Worm (Caenorhabditis elegans) whole organism, L3 larva: ENCODE results near the gene F16G10.1.
A peak's percentile ranks its signal among the peaks of the same experiment; 100 is the strongest.

Experiments used
- aly-2 ChIP-seq: fragments of 150-350 bp; optimal IDR thresholded peaks from 2 replicates; lab custom pipeline; 2014; ENCODE audit warnings: missing biosample characterization, missing genetic modification characterization
- ama-1 ChIP-seq: fragments of 150-350 bp; optimal IDR thresholded peaks from 2 replicates; lab custom pipeline; 2018
- ceh-82 ChIP-seq: fragments of 150-350 bp; optimal IDR thresholded peaks from 2 replicates; lab custom pipeline; 2014; ENCODE audit warnings: missing biosample characterization, missing genetic modification characterization
- ceh-9 ChIP-seq: sonication (generic microtip); optimal IDR thresholded peaks from 2 replicates; lab custom pipeline; 2018; ENCODE audit warnings: missing biosample characterization, missing genetic modification characterization
- daf-12 ChIP-seq: fragments of 150-350 bp; optimal IDR thresholded peaks from 2 replicates; lab custom pipeline; 2014; ENCODE audit warnings: missing biosample characterization, missing genetic modification reagents, missing genetic modification characterization
- egl-27 ChIP-seq: sonication (generic microtip); optimal IDR thresholded peaks from 4 replicates; lab custom pipeline; 2017; ENCODE audit warnings: missing biosample characterization, missing genetic modification reagents, missing genetic modification characterization
- elt-1 ChIP-seq: fragments of 150-350 bp; optimal IDR thresholded peaks from 2 replicates; lab custom pipeline; 2014; ENCODE audit warnings: missing biosample characterization, missing genetic modification characterization
- elt-2 ChIP-seq: sonication (generic microtip); optimal IDR thresholded peaks from 2 replicates; lab custom pipeline; 2016; ENCODE audit warnings: missing genetic modification reagents, mild to moderate bottlenecking, missing genetic modification characterization, missing compliant biosample characterization
- elt-3 ChIP-seq, 3 experiments: fragments of 150-350 bp in 1 of 3; sonication (generic microtip) in 2 of 3; optimal IDR thresholded peaks; 2 replicates in 2 of 3; 4 replicates in 1 of 3; lab custom pipeline; 2014 to 2017; ENCODE audit warnings: missing biosample characterization in 3 of 3, missing genetic modification characterization in 3 of 3
- eor-1 ChIP-seq, 2 experiments: fragments of 150-350 bp; optimal IDR thresholded peaks; 2 replicates each; lab custom pipeline; 2014 to 2018; ENCODE audit warnings: missing biosample characterization in 2 of 2, missing genetic modification characterization in 2 of 2
- fkh-2 ChIP-seq: fragments of 150-350 bp; optimal IDR thresholded peaks from 2 replicates; lab custom pipeline; 2014; ENCODE audit warnings: missing biosample characterization, missing genetic modification reagents, missing genetic modification characterization
- jun-1 ChIP-seq: fragments of 150-350 bp; optimal IDR thresholded peaks from 2 replicates; lab custom pipeline; 2014; ENCODE audit warnings: missing biosample characterization, missing genetic modification reagents, missing genetic modification characterization
- lin-15B ChIP-seq: fragments of 150-350 bp; optimal IDR thresholded peaks from 2 replicates; lab custom pipeline; 2014; ENCODE audit warnings: missing biosample characterization, missing genetic modification characterization
- nhr-11 ChIP-seq: fragments of 150-350 bp; optimal IDR thresholded peaks from 2 replicates; lab custom pipeline; 2014; ENCODE audit warnings: missing biosample characterization, missing genetic modification characterization
- nhr-12 ChIP-seq: fragments of 150-350 bp; optimal IDR thresholded peaks from 2 replicates; lab custom pipeline; 2014; ENCODE audit warnings: missing biosample characterization, missing genetic modification characterization
- nhr-25 ChIP-seq: sonication (generic microtip); optimal IDR thresholded peaks from 2 replicates; lab custom pipeline; 2017; ENCODE audit warnings: missing biosample characterization, missing genetic modification characterization
- nhr-28 ChIP-seq: fragments of 150-350 bp; optimal IDR thresholded peaks from 2 replicates; lab custom pipeline; 2014; ENCODE audit warnings: missing biosample characterization, missing genetic modification characterization
- nhr-43 ChIP-seq: sonication (generic microtip); optimal IDR thresholded peaks from 2 replicates; lab custom pipeline; 2016; ENCODE audit warnings: mild to moderate bottlenecking, missing genetic modification characterization, missing compliant biosample characterization; ENCODE audit not compliant: poor library complexity, severe bottlenecking
- nhr-67 ChIP-seq: fragments of 150-350 bp; optimal IDR thresholded peaks from 2 replicates; lab custom pipeline; 2014; ENCODE audit warnings: missing biosample characterization, missing genetic modification characterization
- nhr-76 ChIP-seq: fragments of 150-350 bp; sonication (generic microtip); optimal IDR thresholded peaks from 5 replicates; lab custom pipeline; 2014; ENCODE audit warnings: missing biosample characterization, missing genetic modification characterization
- pha-4 ChIP-seq: fragments of 150-350 bp; optimal IDR thresholded peaks from 2 replicates; lab custom pipeline; 2014; ENCODE audit warnings: missing biosample characterization, missing genetic modification reagents, missing genetic modification characterization
- pqm-1 ChIP-seq: fragments of 150-350 bp; optimal IDR thresholded peaks from 2 replicates; lab custom pipeline; 2017; ENCODE audit warnings: missing biosample characterization, missing genetic modification characterization, inconsistent platforms
- sea-2 ChIP-seq: fragments of 150-350 bp; sonication (generic microtip); optimal IDR thresholded peaks from 4 replicates; lab custom pipeline; 2014; ENCODE audit warnings: missing biosample characterization, missing genetic modification reagents, missing genetic modification characterization
- zag-1 ChIP-seq: fragments of 150-350 bp; optimal IDR thresholded peaks from 2 replicates; lab custom pipeline; 2014; ENCODE audit warnings: missing biosample characterization, missing genetic modification characterization
- ztf-11 ChIP-seq: fragments of 150-350 bp; optimal IDR thresholded peaks from 2 replicates; lab custom pipeline; 2014; ENCODE audit warnings: missing biosample characterization, missing genetic modification characterization

The F16G10.1 gene

DNA sequence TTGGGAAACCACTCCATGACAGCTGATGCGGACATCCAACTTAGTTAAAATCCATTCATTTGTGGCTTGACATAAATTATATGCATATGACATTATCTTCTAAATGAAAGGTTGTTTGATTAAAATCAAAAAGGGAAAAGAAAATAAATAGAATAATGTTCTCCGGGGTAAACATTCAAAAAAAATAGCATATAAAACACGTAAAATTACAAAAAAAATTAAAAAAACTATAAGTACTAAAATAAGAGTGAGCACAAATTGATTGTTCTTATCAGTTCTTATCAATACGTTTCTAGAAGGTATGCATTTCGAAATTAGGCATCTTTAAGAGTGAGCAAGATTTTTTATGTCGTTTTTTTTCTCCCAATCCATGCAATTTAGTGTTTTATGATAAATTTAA lies 8.6 kb downstream of the F16G10.1 start, which contains the start of gene fbxa-182:
Gene fbxa-182 (minus strand): TSS at position 101 of the 400 bp plus-strand sequence.
- peak; percentile 37 for TF ChIP-seq pqm-1 (tag; lab: Kevin White, UChicago)
- no peak for TF ChIP-seq aly-2 (tag; lab: Kevin White, UChicago)
- TF ChIP-seq nhr-67 (tag; lab: Kevin White, UChicago) = no peak
- peak; percentile 54 for TF ChIP-seq elt-2
- TF ChIP-seq pha-4 (tag; lab: Kevin White, UChicago) = peak; percentile 8

- TF ChIP-seq lin-15B (tag; lab: Kevin White, UChicago) = no peak
- no peak for TF ChIP-seq zag-1 (tag; lab: Kevin White, UChicago)
- peak; percentile 70 for TF ChIP-seq pqm-1 (tag; lab: Kevin White, UChicago)
- TF ChIP-seq ceh-9 (tag; lab: Kevin White, UChicago) = no peak
- TF ChIP-seq nhr-11 = no peak
- TF ChIP-seq jun-1 (tag; lab: Kevin White, UChicago) = peak; percentile 16
- TF ChIP-seq elt-2 = peak; percentile 76
- TF ChIP-seq pha-4 (tag; lab: Kevin White, UChicago) = peak; percentile 72
- TF ChIP-seq daf-12 = no peak
Observed at ce11 chrII:2415439-2415838, 11.4 kb downstream of the F16G10.1 start, which contains the start of gene fbxa-4. Gene fbxa-4 (minus strand): TSS chrII:2415531.

DNA sequence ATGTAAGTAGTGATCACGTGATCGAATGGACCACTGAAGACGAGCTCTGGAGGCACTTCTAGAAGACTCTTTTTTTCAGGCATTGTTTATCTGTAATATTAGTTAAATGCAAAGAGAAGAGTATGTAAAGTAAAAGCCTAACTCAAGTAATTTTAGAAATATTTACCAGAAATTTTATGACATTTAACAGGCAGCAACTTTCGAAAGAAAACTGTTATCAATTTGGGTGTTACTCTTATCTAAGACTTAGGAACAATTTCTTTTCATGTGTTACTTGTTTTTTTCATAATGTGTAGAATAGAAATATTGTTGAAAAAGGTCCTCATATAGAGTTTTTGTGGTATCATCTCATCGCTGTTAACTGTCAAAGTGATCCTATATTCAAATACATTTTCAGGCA lies 13.8 kb downstream of the F16G10.1 start, which contains the start of the genes F42G2.5 and F42G2.7:
Gene F42G2.5 (minus strand): TSS at position 101 of the 400 bp plus-strand sequence.
Gene F42G2.7 (plus strand): TSS at position 270 of the 400 bp plus-strand sequence.
- no peak for TF ChIP-seq nhr-28 (tag; lab: Kevin White, UChicago)
- TF ChIP-seq elt-2 = peak; percentile 44
- no peak for TF ChIP-seq elt-1
- TF ChIP-seq fkh-2 (tag; lab: Kevin White, UChicago) = no peak
- no peak for TF ChIP-seq zag-1 (tag; lab: Kevin White, UChicago)
- TF ChIP-seq ama-1 (lab: Kevin White, UChicago) = no peak

- TF ChIP-seq ztf-11 (tag; lab: Kevin White, UChicago) = no peak
- no peak for TF ChIP-seq elt-1
- no peak for TF ChIP-seq zag-1 (tag; lab: Kevin White, UChicago)
- no peak for TF ChIP-seq egl-27
- TF ChIP-seq sea-2 (GFP tag; lab: Kevin White, UChicago) = no peak
- no peak for TF ChIP-seq eor-1 (tag; optimal IDR thresholded peaks at IDR 0.05; lab: Kevin White, UChicago)
Observed at ce11 chrII:2418836-2419235, 14.8 kb downstream of the F16G10.1 start, which contains the start of gene fbxc-20. Gene fbxc-20 (plus strand): TSS chrII:2419136.

DNA sequence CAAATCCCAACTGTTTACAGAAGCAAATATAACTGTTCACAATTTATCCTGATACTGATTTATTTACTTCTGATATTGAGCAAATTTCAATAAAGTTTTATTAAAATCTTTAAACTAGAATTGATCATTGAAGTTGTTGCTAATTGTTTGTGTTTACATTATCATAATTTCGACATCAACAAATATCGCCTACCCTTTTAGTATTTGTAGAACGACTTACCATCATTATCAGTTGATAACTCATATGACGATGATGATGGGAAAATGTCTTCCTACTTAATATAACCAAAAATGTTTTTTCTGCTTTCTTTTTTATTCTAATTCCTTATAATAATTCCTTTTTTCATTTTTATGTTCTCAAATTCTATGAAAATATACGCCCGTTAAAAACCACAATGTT lies 16.6 kb downstream of the F16G10.1 start:
- peak; percentile 62 for TF ChIP-seq elt-2
- no peak for TF ChIP-seq elt-1
- TF ChIP-seq pqm-1 (tag; lab: Kevin White, UChicago) = peak; percentile 24
- peak; percentile 62 for TF ChIP-seq pha-4 (tag; lab: Kevin White, UChicago)
- no peak for TF ChIP-seq nhr-43 (tag; lab: Kevin White, UChicago)

ce11 chrII:2421185-2421584 lies 17.1 kb downstream of the F16G10.1 start:
- TF ChIP-seq fkh-2 (tag; lab: Kevin White, UChicago) (no peak), pha-4 (tag; lab: Kevin White, UChicago) (peak; percentile 36), elt-2 (peak; percentile 52), pqm-1 (tag; lab: Kevin White, UChicago) (peak; percentile 57)
- TF ChIP-seq, all 47 proteins: peak for 3

- TF ChIP-seq nhr-76 (no peak), nhr-43 (tag; lab: Kevin White, UChicago) (no peak)
Observed at ce11 chrII:2421905-2422304, 17.8 kb downstream of the F16G10.1 start, which contains the start of gene F42G2.2. Gene F42G2.2 (plus strand): TSS chrII:2422205.

DNA sequence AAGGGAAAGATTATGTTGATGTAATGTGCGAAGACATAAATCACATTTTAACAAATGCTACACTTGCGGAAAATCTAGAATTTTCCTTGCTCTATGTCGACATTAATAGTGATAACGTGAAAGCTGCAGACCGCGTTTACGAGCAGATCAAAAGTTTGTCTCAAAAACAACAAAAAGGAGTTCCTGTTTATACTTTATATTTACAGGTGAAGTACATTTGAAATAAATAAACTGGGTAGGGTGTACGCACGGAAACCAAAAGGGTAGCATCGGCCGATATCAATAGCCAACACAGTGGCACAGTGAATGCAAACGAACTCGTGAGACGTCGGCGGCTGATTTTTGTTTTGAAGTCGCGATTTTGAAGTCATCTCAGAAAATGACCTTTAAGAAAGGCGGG lies 18.3 kb downstream of the F16G10.1 start:
- TF ChIP-seq elt-2 = peak; percentile 6
- TF ChIP-seq nhr-12 (tag; lab: Kevin White, UChicago) = no peak

DNA sequence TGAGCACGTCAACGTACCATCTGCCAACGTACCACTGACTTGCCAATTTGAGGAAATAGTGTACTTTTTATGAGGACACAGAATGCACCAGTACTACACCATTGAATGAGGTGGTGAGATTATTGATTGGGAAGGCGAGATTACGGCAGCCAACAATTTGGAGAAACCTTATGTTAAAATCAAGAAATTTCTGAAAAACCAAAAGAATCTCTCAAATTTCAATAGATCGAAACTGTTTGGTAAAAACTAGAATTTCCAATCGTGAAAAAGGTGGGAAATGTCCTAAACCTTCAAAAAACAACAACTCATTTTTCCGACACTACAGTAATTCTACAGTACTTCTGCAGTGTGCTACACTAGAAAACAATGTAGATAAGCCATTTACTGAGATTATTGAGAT lies 27.9 kb downstream of the F16G10.1 start, which contains the start of gene ceh-86:
Gene ceh-86 (minus strand): TSS at position 101 of the 400 bp plus-strand sequence.
- TF ChIP-seq nhr-25 (tag; lab: Kevin White, UChicago) = no peak
- TF ChIP-seq elt-3 (tag; optimal IDR thresholded peaks at IDR 0.05; lab: Kevin White, UChicago) = no peak
- no peak for TF ChIP-seq jun-1 (tag; lab: Kevin White, UChicago)
- TF ChIP-seq ceh-9 (tag; lab: Kevin White, UChicago) = no peak
- no peak for TF ChIP-seq ceh-82 (tag; lab: Kevin White, UChicago)
- TF ChIP-seq pha-4 (tag; lab: Kevin White, UChicago) = no peak
